Worm (Caenorhabditis elegans): Measurements from ENCODE around the gene pdha-1.

DNA sequence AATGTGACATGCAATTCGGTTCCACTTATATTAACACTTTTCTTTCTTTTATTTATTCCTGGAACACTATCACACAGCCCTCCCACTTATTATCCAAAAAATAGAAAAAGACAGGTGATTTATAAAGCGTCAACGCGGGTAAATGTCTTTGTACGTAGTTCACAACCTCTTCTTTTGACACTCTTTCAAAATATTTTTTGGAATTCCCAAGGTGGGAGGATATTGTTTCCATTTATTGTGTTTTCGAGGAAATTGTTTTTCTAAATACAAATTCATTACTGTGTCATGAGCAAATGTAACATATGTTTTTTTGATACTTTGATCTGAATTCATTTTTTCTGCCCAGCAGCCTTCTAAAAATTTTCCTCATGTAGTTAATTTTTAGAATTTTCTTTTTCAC lies 8.2 kb upstream of the pdha-1 start:
- TF ChIP-seq jun-1 (tag; optimal IDR thresholded peaks at IDR 0.05) (no peak), nhr-11 (tag; optimal IDR thresholded peaks at IDR 0.05) (no peak), lin-39 (tag; optimal IDR thresholded peaks at IDR 0.05) (no peak), zag-1 (tag; optimal IDR thresholded peaks at IDR 0.05) (no peak), pqm-1 (tag; optimal IDR thresholded peaks at IDR 0.05) (no peak), skn-1 (tag; optimal IDR thresholded peaks at IDR 0.05) (no peak), snpc-4 (tag; optimal IDR thresholded peaks at IDR 0.05) (no peak), unc-62 (GFP tag; optimal IDR thresholded peaks at IDR 0.05) (no peak), pax-3 (tag; optimal IDR thresholded peaks at IDR 0.05) (no peak), tbx-2 (tag; optimal IDR thresholded peaks at IDR 0.05) (no peak), lin-13 (GFP tag; optimal IDR thresholded peaks at IDR 0.05) (no peak)

Data from whole organism, L1 larva.